Fruit fly (Drosophila melanogaster) whole organism, wandering third instar larva: ENCODE data around the gene AP-2alpha.

Experiments
- Abd-B ChIP-seq: fragments of >200 bp; optimal IDR thresholded peaks from 2 replicates; lab custom pipeline; 2017; ENCODE audit warnings: missing biosample characterization, missing genetic modification characterization
- CG32264 ChIP-seq: fragments of 200-800 bp; sonication (Bioruptor generic); optimal IDR thresholded peaks from 2 replicates; lab custom pipeline; 2016; ENCODE audit warnings: missing biosample characterization, missing genetic modification characterization
- CG9705 ChIP-seq: fragments of 200-800 bp; sonication (Bioruptor generic); optimal IDR thresholded peaks from 2 replicates; lab custom pipeline; 2018; ENCODE audit warnings: missing biosample characterization, mild to moderate bottlenecking, missing genetic modification characterization
- CrebA ChIP-seq: fragments of 200-800 bp; sonication (Bioruptor generic); optimal IDR thresholded peaks from 2 replicates; lab custom pipeline; 2016; ENCODE audit warnings: missing biosample characterization, mild to moderate bottlenecking, missing genetic modification characterization, borderline replicate concordance
- Dfd ChIP-seq: fragments of >200 bp; optimal IDR thresholded peaks from 2 replicates; lab custom pipeline; 2017; ENCODE audit warnings: missing biosample characterization, missing genetic modification characterization
- GATAd ChIP-seq: sonication (Bioruptor generic); optimal IDR thresholded peaks from 2 replicates; lab custom pipeline; 2016; ENCODE audit warnings: missing biosample characterization, missing genetic modification characterization
- HLH106 ChIP-seq: fragments of 200-800 bp; optimal IDR thresholded peaks from 3 replicates; lab custom pipeline; 2019; ENCODE audit warnings: missing biosample characterization, mild to moderate bottlenecking, missing genetic modification characterization, moderate library complexity
- Hnf4 ChIP-seq: fragments of 200-800 bp; sonication (Bioruptor generic); optimal IDR thresholded peaks from 2 replicates; lab custom pipeline; 2016; ENCODE audit warnings: missing biosample characterization, mild to moderate bottlenecking, missing genetic modification characterization
- Hr78 ChIP-seq: fragments of >200 bp; optimal IDR thresholded peaks from 2 replicates; lab custom pipeline; 2017; ENCODE audit warnings: missing biosample characterization, missing genetic modification characterization
- Hr83 ChIP-seq: fragments of 200-300 bp; sonication (Bioruptor generic); optimal IDR thresholded peaks from 2 replicates; lab custom pipeline; 2016; ENCODE audit warnings: missing biosample characterization, mild to moderate bottlenecking, missing genetic modification characterization, moderate library complexity; ENCODE audit not compliant: poor library complexity, severe bottlenecking
- Jra ChIP-seq: sonication (Bioruptor generic); optimal IDR thresholded peaks from 2 replicates; lab custom pipeline; 2016; ENCODE audit warnings: missing biosample characterization, missing genetic modification characterization
- Mio ChIP-seq: sonication (Bioruptor generic); optimal IDR thresholded peaks from 2 replicates; lab custom pipeline; 2016; ENCODE audit warnings: missing biosample characterization, missing genetic modification characterization
- Myc ChIP-seq: fragments of >200 bp; optimal IDR thresholded peaks from 2 replicates; lab custom pipeline; 2017
- N ChIP-seq: fragments of >200 bp; optimal IDR thresholded peaks from 2 replicates; lab custom pipeline; 2018; ENCODE audit warnings: missing biosample characterization, missing external identifiers, missing genetic modification characterization
- OdsH ChIP-seq: fragments of 200-800 bp; sonication (Bioruptor generic); optimal IDR thresholded peaks from 2 replicates; lab custom pipeline; 2016; ENCODE audit warnings: missing biosample characterization, mild to moderate bottlenecking, missing genetic modification characterization
- Rel ChIP-seq, 2 experiments: fragments of 200-800 bp; sonication (Bioruptor generic) in 1 of 2; optimal IDR thresholded peaks; 2 replicates in 1 of 2; 3 replicates in 1 of 2; lab custom pipeline; 2016 to 2019; ENCODE audit warnings: mild to moderate bottlenecking in 2 of 2, missing biosample characterization in 2 of 2, missing genetic modification characterization in 2 of 2, moderate library complexity in 1 of 2
- Sp1 ChIP-seq: fragments of 200-800 bp; sonication (Bioruptor generic); optimal IDR thresholded peaks from 3 replicates; lab custom pipeline; 2019; ENCODE audit warnings: missing biosample characterization, mild to moderate bottlenecking, missing genetic modification characterization, moderate library complexity
- Vsx2 ChIP-seq: fragments of 200-300, 225-300 bp; sonication (Bioruptor generic); optimal IDR thresholded peaks from 2 replicates; lab custom pipeline; 2018; ENCODE audit warnings: missing biosample characterization, missing genetic modification characterization; ENCODE audit not compliant: partially characterized antibody
- br ChIP-seq: fragments of 200-800 bp; sonication (Bioruptor generic); optimal IDR thresholded peaks from 2 replicates; lab custom pipeline; 2016; ENCODE audit warnings: missing biosample characterization, missing genetic modification characterization
- brk ChIP-seq: fragments of 200-800 bp; sonication (Bioruptor generic); optimal IDR thresholded peaks from 2 replicates; lab custom pipeline; 2016; ENCODE audit warnings: missing biosample characterization, mild to moderate bottlenecking, missing genetic modification characterization
- dl ChIP-seq, 2 experiments: fragments of 175-275, 200-275 bp in 1 of 2; fragments of 200-275 bp in 1 of 2; sonication (Bioruptor generic); optimal IDR thresholded peaks; lab custom pipeline; 2018; ENCODE audit warnings: mild to moderate bottlenecking in 2 of 2, missing biosample characterization in 2 of 2, missing genetic modification characterization in 2 of 2, moderate library complexity in 2 of 2; ENCODE audit not compliant: partially characterized antibody in 2 of 2, insufficient read depth in 1 of 2
- dmrt93B ChIP-seq: fragments of 200-800 bp; sonication (Bioruptor generic); optimal IDR thresholded peaks from 2 replicates; lab custom pipeline; 2018; ENCODE audit warnings: missing biosample characterization, mild to moderate bottlenecking, missing genetic modification characterization
- dsf ChIP-seq: sonication (Bioruptor generic); optimal IDR thresholded peaks from 2 replicates; lab custom pipeline; 2016; ENCODE audit warnings: missing biosample characterization, missing genetic modification characterization, borderline replicate concordance
- foxo ChIP-seq, 2 experiments: fragments of 200-800 bp; sonication (Bioruptor generic); optimal IDR thresholded peaks; 2 replicates in 1 of 2; 3 replicates in 1 of 2; lab custom pipeline; 2016 to 2017; ENCODE audit warnings: missing biosample characterization in 2 of 2, missing genetic modification characterization in 2 of 2
- fru ChIP-seq: fragments of 200-800 bp; sonication (Bioruptor generic); optimal IDR thresholded peaks from 3 replicates; lab custom pipeline; 2016; ENCODE audit warnings: missing biosample characterization, mild to moderate bottlenecking, missing genetic modification characterization
- h ChIP-seq: fragments of 200-800 bp; sonication (Bioruptor generic); optimal IDR thresholded peaks from 3 replicates; lab custom pipeline; 2016; ENCODE audit warnings: missing biosample characterization, mild to moderate bottlenecking, missing genetic modification characterization
- jim ChIP-seq: fragments of 175-275, 200-325 bp; sonication (Bioruptor generic); optimal IDR thresholded peaks from 2 replicates; lab custom pipeline; 2016; ENCODE audit warnings: missing biosample characterization, mild to moderate bottlenecking, missing genetic modification characterization
- lola ChIP-seq: fragments of >200 bp; optimal IDR thresholded peaks from 2 replicates; lab custom pipeline; 2017; ENCODE audit warnings: missing biosample characterization, missing genetic modification characterization
- pan ChIP-seq: fragments of >200 bp; optimal IDR thresholded peaks from 2 replicates; lab custom pipeline; 2017
- psq ChIP-seq: fragments of 200-800 bp; sonication (Bioruptor generic); optimal IDR thresholded peaks from 3 replicates; lab custom pipeline; 2017; ENCODE audit warnings: missing biosample characterization, mild to moderate bottlenecking, missing genetic modification characterization, moderate library complexity
- rgr ChIP-seq: fragments of 200-800 bp; sonication (Bioruptor generic); optimal IDR thresholded peaks from 3 replicates; lab custom pipeline; 2016; ENCODE audit warnings: missing biosample characterization, mild to moderate bottlenecking, missing genetic modification characterization
- sage ChIP-seq: fragments of 200-800 bp; sonication (Bioruptor generic); optimal IDR thresholded peaks from 2 replicates; lab custom pipeline; 2016; ENCODE audit warnings: missing biosample characterization, mild to moderate bottlenecking, missing genetic modification characterization
- sv ChIP-seq: fragments of 200-800 bp; sonication (Bioruptor generic); optimal IDR thresholded peaks from 3 replicates; lab custom pipeline; 2016; ENCODE audit warnings: missing biosample characterization, missing genetic modification characterization
- tai ChIP-seq: sonication (Bioruptor generic); optimal IDR thresholded peaks from 2 replicates; lab custom pipeline; 2016; ENCODE audit warnings: missing biosample characterization, missing genetic modification characterization
- usp ChIP-seq: fragments of >200 bp; optimal IDR thresholded peaks from 2 replicates; lab custom pipeline; 2017; ENCODE audit warnings: missing biosample characterization, missing genetic modification characterization
- woc ChIP-seq: sonication (Bioruptor generic); optimal IDR thresholded peaks from 2 replicates; lab custom pipeline; 2016; ENCODE audit warnings: missing biosample characterization, mild to moderate bottlenecking, missing genetic modification characterization

The AP-2alpha gene

DNA sequence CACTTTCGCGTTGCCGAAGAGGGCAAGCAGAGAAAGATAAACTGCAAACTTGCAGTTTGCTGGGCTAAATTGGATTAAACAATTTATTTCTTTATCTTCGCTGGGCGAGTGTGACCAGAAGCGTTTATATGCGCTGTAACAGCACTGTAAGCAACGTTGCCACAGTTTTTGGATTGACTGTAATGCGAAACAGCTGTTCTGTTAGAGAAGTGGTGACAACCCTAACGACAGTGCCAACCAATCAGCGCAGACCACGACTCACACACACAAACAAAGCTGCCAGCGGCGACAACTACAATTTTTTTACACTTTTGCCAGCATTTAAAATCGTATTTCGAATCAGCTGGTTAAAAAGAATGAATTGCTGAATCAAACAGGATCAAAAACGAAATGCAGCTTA, 38.3 kb upstream of the AP-2alpha start, which contains the start of the genes crq and shv:
TSS of gene crq (minus strand) at position 153 of the 400 bp plus-strand sequence.
TSS of gene shv (plus strand) at position 237 of the 400 bp plus-strand sequence.
- TF ChIP-seq Dfd (GFP tag; lab: Kevin White, UChicago) (no peak), Sp1 (peak; percentile 30), N (GFP tag; lab: Kevin White, UChicago) (peak; percentile 3), Rel (GFP tag; optimal IDR thresholded peaks at IDR 0.05; lab: Kevin White, UChicago) (no peak), Rel (tag; optimal IDR thresholded peaks at IDR 0.05; lab: Kevin White, UChicago) (peak; percentile 72)
- TF ChIP-seq, all 38 proteins: peak for 3

DNA sequence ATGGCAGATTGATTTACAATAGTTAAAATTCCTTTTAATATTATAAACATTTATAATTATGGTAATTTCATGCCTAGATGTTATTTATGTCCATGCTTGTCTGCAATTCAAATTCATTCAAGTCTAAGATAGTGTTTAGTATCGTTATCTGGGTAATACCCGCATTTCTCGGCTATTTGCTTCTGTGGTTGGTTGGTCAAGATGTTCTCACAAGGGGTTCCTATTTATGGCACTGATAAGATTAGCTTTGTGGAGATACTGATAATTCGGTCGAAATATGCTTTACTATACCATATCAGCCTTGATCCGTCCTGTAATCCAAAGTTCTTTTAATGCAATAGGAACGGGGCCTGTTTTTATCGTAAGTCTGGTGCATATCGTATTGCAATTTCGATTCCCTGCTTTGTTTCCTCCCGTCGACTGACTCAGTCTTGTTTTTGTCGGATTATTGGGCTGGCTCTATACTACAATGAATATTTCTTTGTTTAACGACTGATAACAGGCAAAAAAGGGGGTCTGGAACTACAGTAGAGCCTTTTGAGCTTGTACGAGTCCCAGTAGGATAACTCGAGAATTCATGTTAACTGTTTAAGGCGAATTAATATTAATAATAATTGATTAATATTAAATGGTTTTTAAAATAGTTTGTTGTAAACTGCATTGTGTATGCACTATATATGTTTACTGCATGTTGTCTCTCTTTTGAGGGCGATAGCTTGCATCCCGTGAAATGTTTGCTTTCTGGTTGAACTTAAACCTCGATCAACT, 37.3 kb upstream of the AP-2alpha start:
- TF ChIP-seq h (GFP tag; lab: Kevin White, UChicago) = peak; percentile 0
- peak; percentile 31 for TF ChIP-seq OdsH
- TF ChIP-seq fru (GFP tag; lab: Kevin White, UChicago) = peak; percentile 32
- no peak for TF ChIP-seq usp (GFP tag; lab: Kevin White, UChicago)
- TF ChIP-seq Sp1 = peak; percentile 33
- TF ChIP-seq GATAd (GFP tag; lab: Kevin White, UChicago) = no peak
- TF ChIP-seq rgr (GFP tag; lab: Kevin White, UChicago) = peak; percentile 41
- no peak for TF ChIP-seq brk (GFP tag; lab: Kevin White, UChicago)
- peak; percentile 38 for TF ChIP-seq HLH106
- TF ChIP-seq tai = no peak
- peak; percentile 14 for TF ChIP-seq psq (GFP tag; lab: Kevin White, UChicago)
- no peak for TF ChIP-seq Rel (GFP tag; optimal IDR thresholded peaks at IDR 0.05; lab: Kevin White, UChicago)
- peak; percentile 75 for TF ChIP-seq Rel (tag; optimal IDR thresholded peaks at IDR 0.05; lab: Kevin White, UChicago)
- peak in 1 of 2 experiments; percentile 1 for TF ChIP-seq dl (GFP tag; optimal IDR thresholded peaks at IDR 0.05; lab: Kevin White, UChicago; ENCODE audit: insufficient read depth in 1 of 2, partially characterized antibody in 2 of 2)
- TF ChIP-seq foxo (GFP tag; optimal IDR thresholded peaks at IDR 0.05; lab: Kevin White, UChicago) = peak in 1 of 2 experiments; percentile 40
- TF ChIP-seq Jra (GFP tag; lab: Kevin White, UChicago) = no peak
- no peak for TF ChIP-seq jim

DNA sequence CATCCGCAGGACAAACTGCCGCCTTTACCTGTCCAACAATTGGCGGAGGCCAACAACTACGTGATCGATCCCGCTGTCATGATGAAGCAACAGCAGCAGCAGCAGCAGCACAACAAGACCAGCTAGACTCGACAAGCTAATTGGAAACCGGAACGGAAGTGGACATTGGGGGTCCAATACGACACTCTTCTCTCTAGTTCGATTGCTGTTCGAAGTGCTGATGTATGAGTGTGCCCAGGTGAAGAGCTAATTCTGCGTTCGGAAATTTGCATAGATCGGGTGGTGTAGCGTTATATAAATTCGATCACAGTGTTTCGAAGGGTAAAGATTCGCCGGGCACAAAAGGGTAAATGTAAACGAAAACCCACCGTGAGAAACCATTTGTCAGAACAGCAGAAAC, 32.5 kb upstream of the AP-2alpha start:
- no peak for TF ChIP-seq usp (GFP tag; lab: Kevin White, UChicago)
- TF ChIP-seq Mio (GFP tag; lab: Kevin White, UChicago) = no peak
- TF ChIP-seq HLH106 = no peak
- TF ChIP-seq Myc (lab: Kevin White, UChicago) = no peak
- no peak for TF ChIP-seq h (GFP tag; lab: Kevin White, UChicago)
- no peak for TF ChIP-seq GATAd (GFP tag; lab: Kevin White, UChicago)
- TF ChIP-seq fru (GFP tag; lab: Kevin White, UChicago) = no peak
- TF ChIP-seq, all 38 proteins: peak for 0

DNA sequence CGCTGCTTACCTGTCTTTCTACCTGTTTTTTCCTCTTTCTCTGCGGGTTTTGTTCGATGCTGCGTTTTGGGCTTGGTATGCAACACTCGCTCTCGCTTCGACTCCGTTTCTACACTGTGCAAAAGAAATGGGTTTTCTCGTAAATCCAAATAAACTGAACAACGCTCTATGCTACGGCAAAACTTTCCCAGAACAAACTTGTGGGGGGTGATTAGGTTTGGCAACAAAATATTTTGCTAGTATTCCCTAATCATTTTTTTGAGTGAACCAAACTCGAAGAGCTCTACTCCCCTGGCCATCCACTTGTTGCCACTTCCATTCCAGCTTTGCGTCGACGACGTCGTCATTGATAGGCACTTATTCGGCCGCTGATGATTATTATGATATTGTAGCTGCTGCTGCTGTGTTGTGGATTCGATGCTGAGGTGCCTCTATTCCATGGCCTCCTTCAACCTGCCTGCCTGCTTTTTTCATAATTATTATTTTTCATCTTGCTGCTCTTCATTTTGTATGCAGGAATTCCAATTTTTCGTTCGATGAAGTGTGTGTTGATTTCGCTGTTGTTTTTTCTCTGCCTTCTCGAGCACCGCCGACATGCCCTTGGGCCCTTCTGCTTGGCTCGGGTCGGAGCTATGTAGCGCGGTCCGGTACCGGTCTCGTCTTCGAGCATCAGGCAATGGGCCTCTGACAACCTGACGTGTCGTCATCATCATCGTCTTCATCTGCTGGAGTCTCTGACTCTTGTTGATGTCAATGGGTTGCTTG, 27.5 kb upstream of the AP-2alpha start:
- no peak for TF ChIP-seq N (GFP tag; lab: Kevin White, UChicago)
- peak; percentile 93 for TF ChIP-seq Hnf4 (GFP tag; lab: Kevin White, UChicago)
- TF ChIP-seq Myc (lab: Kevin White, UChicago) = no peak
- TF ChIP-seq dmrt93B (GFP tag; lab: Kevin White, UChicago) = peak; percentile 90
- TF ChIP-seq tai = no peak
- TF ChIP-seq sv = peak; percentile 48
- peak; percentile 91 for TF ChIP-seq psq (GFP tag; lab: Kevin White, UChicago)
- TF ChIP-seq Hr78 (GFP tag; lab: Kevin White, UChicago) = no peak
- TF ChIP-seq fru (GFP tag; lab: Kevin White, UChicago) = peak; percentile 97
- TF ChIP-seq CG9705 (GFP tag; lab: Kevin White, UChicago) = peak; percentile 76
- peak; percentile 96 for TF ChIP-seq br (GFP tag; lab: Kevin White, UChicago)
- no peak for TF ChIP-seq GATAd (GFP tag; lab: Kevin White, UChicago)
- TF ChIP-seq OdsH = peak; percentile 95
- TF ChIP-seq CrebA (GFP tag; lab: Kevin White, UChicago) = no peak
- TF ChIP-seq brk (GFP tag; lab: Kevin White, UChicago) = no peak
- peak; percentile 80 for TF ChIP-seq dsf (GFP tag; lab: Kevin White, UChicago)
- TF ChIP-seq usp (GFP tag; lab: Kevin White, UChicago) = no peak
- TF ChIP-seq rgr (GFP tag; lab: Kevin White, UChicago) = peak; percentile 94
- TF ChIP-seq CG32264 (GFP tag; lab: Kevin White, UChicago) = peak; percentile 91
- TF ChIP-seq jim = no peak
- no peak for TF ChIP-seq pan (lab: Kevin White, UChicago)
- TF ChIP-seq lola (GFP tag; lab: Kevin White, UChicago) = no peak
- TF ChIP-seq HLH106 = peak; percentile 94
- peak; percentile 96 for TF ChIP-seq h (GFP tag; lab: Kevin White, UChicago)
- TF ChIP-seq Hr83 (GFP tag; lab: Kevin White, UChicago) = peak; percentile 82
- peak; percentile 97 for TF ChIP-seq woc (GFP tag; lab: Kevin White, UChicago)
- peak; percentile 96 for TF ChIP-seq sage (GFP tag; lab: Kevin White, UChicago)
- peak; percentile 67 for TF ChIP-seq Mio (GFP tag; lab: Kevin White, UChicago)
- peak; percentile 94 for TF ChIP-seq Sp1
- peak; percentile 86 for TF ChIP-seq Jra (GFP tag; lab: Kevin White, UChicago)
- TF ChIP-seq dl (GFP tag; optimal IDR thresholded peaks at IDR 0.05; lab: Kevin White, UChicago; ENCODE audit: insufficient read depth in 1 of 2, partially characterized antibody in 2 of 2) = peak in 1 of 2 experiments; percentile 10
- no peak for TF ChIP-seq Abd-B (GFP tag; lab: Kevin White, UChicago)
- TF ChIP-seq Vsx2 = peak; percentile 4
